Worm (Caenorhabditis elegans) whole organism, early embryonic: Measurements from ENCODE around the gene C54F6.17.
A peak's percentile ranks its signal among the peaks of the same experiment; 100 is the strongest.

Experiments
- B0310.2 ChIP-seq: sonication (generic microtip); optimal IDR thresholded peaks from 2 replicates; lab custom pipeline; 2016; ENCODE audit warnings: mild to moderate bottlenecking, missing genetic modification characterization, missing compliant biosample characterization
- F13C5.2 ChIP-seq: sonication (generic microtip); optimal IDR thresholded peaks from 2 replicates; lab custom pipeline; 2017; ENCODE audit warnings: mild to moderate bottlenecking, missing genetic modification characterization, inconsistent platforms, missing compliant biosample characterization
- aly-1 ChIP-seq: sonication (generic microtip); optimal IDR thresholded peaks from 2 replicates; lab custom pipeline; 2016; ENCODE audit warnings: missing genetic modification characterization, missing compliant biosample characterization
- ama-1 ChIP-seq: fragments of 150-350 bp; optimal IDR thresholded peaks from 2 replicates; lab custom pipeline; 2014
- ceh-13 ChIP-seq: fragments of 200-800 bp; sonication (Bioruptor generic); optimal IDR thresholded peaks from 2 replicates; lab custom pipeline; 2018; ENCODE audit warnings: mild to moderate bottlenecking, missing genetic modification characterization, missing compliant biosample characterization
- ceh-36 ChIP-seq: sonication (generic microtip); optimal IDR thresholded peaks from 2 replicates; lab custom pipeline; 2016; ENCODE audit warnings: missing genetic modification characterization, inconsistent platforms, missing compliant biosample characterization
- ets-7 ChIP-seq: sonication (generic microtip); optimal IDR thresholded peaks from 2 replicates; lab custom pipeline; 2016; ENCODE audit warnings: missing genotype, missing genetic modification characterization, missing compliant biosample characterization
- flt-1 ChIP-seq: fragments of 200-800 bp; sonication (Bioruptor generic); IDR thresholded peaks from 2 replicates; pipeline ENCODE4 v1.3.6; 2022; ENCODE audit warnings: missing genetic modification characterization, missing compliant biosample characterization
- hmbx-1 ChIP-seq: sonication (generic microtip); optimal IDR thresholded peaks from 2 replicates; lab custom pipeline; 2016; ENCODE audit warnings: mild to moderate bottlenecking, missing genetic modification characterization, missing compliant biosample characterization
- hmg-4 ChIP-seq: fragments of 200-800 bp; sonication (Bioruptor generic); optimal IDR thresholded peaks from 2 replicates; lab custom pipeline; 2018; ENCODE audit warnings: mild to moderate bottlenecking, missing genetic modification characterization, missing compliant biosample characterization
- hnd-1 ChIP-seq: sonication (generic microtip); optimal IDR thresholded peaks from 2 replicates; lab custom pipeline; 2016; ENCODE audit warnings: missing genetic modification characterization, missing compliant biosample characterization
- pes-1 ChIP-seq: fragments of 200-800 bp; sonication (Bioruptor generic); IDR thresholded peaks from 2 replicates; pipeline ENCODE4 v1.3.6; 2022; ENCODE audit warnings: missing genetic modification reagents, missing genetic modification characterization, missing compliant biosample characterization
- scrt-1 ChIP-seq: fragments of 200-800 bp; sonication (Bioruptor generic); IDR thresholded peaks from 2 replicates; pipeline ENCODE4 v1.3.6; 2022; ENCODE audit warnings: missing genetic modification characterization, missing compliant biosample characterization
- sea-1 ChIP-seq: fragments of 200-800 bp; sonication (Bioruptor generic); conservative IDR thresholded peaks from 2 replicates; pipeline ENCODE4 v1.3.6; 2022; ENCODE audit warnings: missing genetic modification characterization, missing compliant biosample characterization
- tbx-11 ChIP-seq: fragments of 200-800 bp; sonication (Bioruptor generic); IDR thresholded peaks from 2 replicates; pipeline ENCODE4 v1.3.6; 2022; ENCODE audit warnings: missing genetic modification characterization, missing compliant biosample characterization
- tbx-37 ChIP-seq: fragments of 200-800 bp; sonication (Bioruptor generic); conservative IDR thresholded peaks from 2 replicates; pipeline ENCODE4 v1.3.6; 2022; ENCODE audit warnings: missing genetic modification reagents, missing genetic modification characterization, missing compliant biosample characterization
- tra-4 ChIP-seq: sonication (generic microtip); optimal IDR thresholded peaks from 2 replicates; lab custom pipeline; 2017; ENCODE audit warnings: missing genetic modification characterization, missing compliant biosample characterization

C54F6.17 gene

ce11 chrV:7548017-7548416 lies 20.8 kb downstream of the C54F6.17 start:
- no peak for TF ChIP-seq pes-1 (GFP tag; lab: Robert Waterston, UW)
- no peak for TF ChIP-seq hmg-4 (GFP tag; lab: Kevin White, UChicago)
- TF ChIP-seq ceh-13 (GFP tag; lab: Kevin White, UChicago), result no peak
- no peak for TF ChIP-seq aly-1
- no peak for TF ChIP-seq tbx-11 (GFP tag; lab: Robert Waterston, UW)
- TF ChIP-seq sea-1 (GFP tag; lab: Robert Waterston, UW), result no peak
- no peak for TF ChIP-seq tbx-37 (GFP tag; lab: Robert Waterston, UW)
- TF ChIP-seq ceh-36 (tag; lab: Kevin White, UChicago), result no peak
- TF ChIP-seq ets-7 (tag; lab: Kevin White, UChicago), result no peak
- no peak for TF ChIP-seq tra-4 (tag; lab: Kevin White, UChicago)
- TF ChIP-seq hmbx-1, result no peak
- TF ChIP-seq scrt-1 (GFP tag; lab: Robert Waterston, UW), result no peak
- no peak for TF ChIP-seq flt-1

- TF ChIP-seq pes-1 (GFP tag; lab: Robert Waterston, UW) (peak; percentile 76), flt-1 (peak; percentile 56; the same call in 1 of the 2 replicates), scrt-1 (GFP tag; lab: Robert Waterston, UW) (peak; percentile 70; the same call in 1 of the 2 replicates), tbx-11 (GFP tag; lab: Robert Waterston, UW) (peak; percentile 70)
These were observed 21.2 kb downstream of the C54F6.17 start for ce11 chrV:7548499-7548898.

- no peak for TF ChIP-seq F13C5.2 (tag; lab: Kevin White, UChicago)
- no peak for TF ChIP-seq hmg-4 (GFP tag; lab: Kevin White, UChicago)
- no peak for TF ChIP-seq sea-1 (GFP tag; lab: Robert Waterston, UW)
These were observed 24.6 kb downstream of the C54F6.17 start, which contains the start of gene F19F10.3 for ce11 chrV:7551821-7552220. Gene F19F10.3, plus strand, starts transcription at chrV:7552121.

- TF ChIP-seq ceh-13 (GFP tag; lab: Kevin White, UChicago), result no peak
These were observed 26.7 kb downstream of the C54F6.17 start, which contains the start of gene ttr-10 for ce11 chrV:7553873-7554362. Gene ttr-10, minus strand, starts transcription at chrV:7553923.

ce11 chrV:7555875-7556274 lies 28.6 kb downstream of the C54F6.17 start:
- no peak for TF ChIP-seq ama-1 (lab: Kevin White, UChicago)
- TF ChIP-seq aly-1, result no peak
- no peak for TF ChIP-seq B0310.2 (tag; lab: Kevin White, UChicago)
- no peak for TF ChIP-seq sea-1 (GFP tag; lab: Robert Waterston, UW)
- TF ChIP-seq flt-1, result no peak
- no peak for TF ChIP-seq hmbx-1
- no peak for TF ChIP-seq tra-4 (tag; lab: Kevin White, UChicago)
- TF ChIP-seq hnd-1, result no peak
- TF ChIP-seq hmg-4 (GFP tag; lab: Kevin White, UChicago), result no peak
- TF ChIP-seq tbx-11 (GFP tag; lab: Robert Waterston, UW), result no peak
- TF ChIP-seq pes-1 (GFP tag; lab: Robert Waterston, UW), result no peak
- no peak for TF ChIP-seq ets-7 (tag; lab: Kevin White, UChicago)
- TF ChIP-seq ceh-13 (GFP tag; lab: Kevin White, UChicago), result no peak
- TF ChIP-seq tbx-37 (GFP tag; lab: Robert Waterston, UW), result no peak
- TF ChIP-seq ceh-36 (tag; lab: Kevin White, UChicago), result no peak
- TF ChIP-seq F13C5.2 (tag; lab: Kevin White, UChicago), result no peak

ce11 chrV:7558693-7559092 lies 31.4 kb downstream of the C54F6.17 start, which contains the start of gene ets-7:
Gene ets-7, minus strand, starts transcription at chrV:7558793.
- TF ChIP-seq aly-1, result no peak
- no peak for TF ChIP-seq tbx-11 (GFP tag; lab: Robert Waterston, UW)
- no peak for TF ChIP-seq ama-1 (lab: Kevin White, UChicago)
- no peak for TF ChIP-seq ceh-13 (GFP tag; lab: Kevin White, UChicago)

- no peak for TF ChIP-seq ceh-36 (tag; lab: Kevin White, UChicago)
- TF ChIP-seq flt-1, result no peak
- TF ChIP-seq ets-7 (tag; lab: Kevin White, UChicago), result no peak
- no peak for TF ChIP-seq ama-1 (lab: Kevin White, UChicago)
- no peak for TF ChIP-seq hmbx-1
- no peak for TF ChIP-seq ceh-13 (GFP tag; lab: Kevin White, UChicago)
- TF ChIP-seq tbx-11 (GFP tag; lab: Robert Waterston, UW), result no peak
- no peak for TF ChIP-seq hnd-1
- TF ChIP-seq B0310.2 (tag; lab: Kevin White, UChicago), result no peak
- TF ChIP-seq tbx-37 (GFP tag; lab: Robert Waterston, UW), result no peak
- TF ChIP-seq pes-1 (GFP tag; lab: Robert Waterston, UW), result no peak
- TF ChIP-seq hmg-4 (GFP tag; lab: Kevin White, UChicago), result no peak
These were observed 35.7 kb downstream of the C54F6.17 start, which contains the start of gene F19F10.1 for ce11 chrV:7562947-7563346. Gene F19F10.1, plus strand, starts transcription at chrV:7563247.

- TF ChIP-seq hmg-4 (GFP tag; lab: Kevin White, UChicago) (no peak), tbx-11 (GFP tag; lab: Robert Waterston, UW) (no peak), ceh-13 (GFP tag; lab: Kevin White, UChicago) (no peak), ceh-36 (tag; lab: Kevin White, UChicago) (no peak), sea-1 (GFP tag; lab: Robert Waterston, UW) (no peak), F13C5.2 (tag; lab: Kevin White, UChicago) (no peak), aly-1 (no peak), pes-1 (GFP tag; lab: Robert Waterston, UW) (no peak), hnd-1 (no peak), B0310.2 (tag; lab: Kevin White, UChicago) (no peak), tbx-37 (GFP tag; lab: Robert Waterston, UW) (no peak), tra-4 (tag; lab: Kevin White, UChicago) (no peak), scrt-1 (GFP tag; lab: Robert Waterston, UW) (no peak), flt-1 (no peak), ama-1 (lab: Kevin White, UChicago) (no peak), hmbx-1 (no peak), ets-7 (tag; lab: Kevin White, UChicago) (no peak)
These were observed 43.0 kb downstream of the C54F6.17 start, which contains the start of gene clec-212 for ce11 chrV:7570290-7570689. Gene clec-212, minus strand, starts transcription at chrV:7570390.
